Worm (Caenorhabditis elegans) whole organism, mixed stage, embryonic: ENCODE results near the gene F35D11.1.

Experiments used
- M03D4.4 ChIP-seq: sonication (generic microtip); optimal IDR thresholded peaks from 2 replicates; lab custom pipeline; 2017; ENCODE audit warnings: mild to moderate bottlenecking, missing genetic modification characterization, missing compliant biosample characterization
- bed-3 ChIP-seq: fragments of 200-800 bp; sonication (Bioruptor generic); optimal IDR thresholded peaks from 3 replicates; lab custom pipeline; 2018; ENCODE audit warnings: mild to moderate bottlenecking, missing genetic modification characterization, moderate library complexity, missing compliant biosample characterization
- blmp-1 ChIP-seq: fragments of 150-350 bp; optimal IDR thresholded peaks from 2 replicates; lab custom pipeline; 2014; ENCODE audit warnings: missing biosample characterization, missing genetic modification characterization
- ceh-39 ChIP-seq: fragments of 150-350 bp; optimal IDR thresholded peaks from 2 replicates; lab custom pipeline; 2014; ENCODE audit warnings: missing biosample characterization, missing genetic modification characterization
- ceh-43 ChIP-seq: fragments of 200-800 bp; sonication (Bioruptor generic); optimal IDR thresholded peaks from 2 replicates; lab custom pipeline; 2018; ENCODE audit warnings: mild to moderate bottlenecking, missing genetic modification characterization, moderate library complexity, missing compliant biosample characterization
- ces-1 ChIP-seq: fragments of 150-350 bp; optimal IDR thresholded peaks from 2 replicates; lab custom pipeline; 2014; ENCODE audit warnings: missing biosample characterization, missing genetic modification reagents, missing genetic modification characterization
- cnd-1 ChIP-seq: fragments of 200-800 bp; sonication (Bioruptor generic); optimal IDR thresholded peaks from 2 replicates; lab custom pipeline; 2018; ENCODE audit warnings: mild to moderate bottlenecking, missing genetic modification characterization, missing compliant biosample characterization
- drap-1 ChIP-seq: fragments of 200-800 bp; sonication (Bioruptor generic); optimal IDR thresholded peaks from 3 replicates; lab custom pipeline; 2018; ENCODE audit warnings: mild to moderate bottlenecking, missing genetic modification characterization, missing compliant biosample characterization
- elt-1 ChIP-seq: sonication (generic microtip); optimal IDR thresholded peaks from 2 replicates; lab custom pipeline; 2017; ENCODE audit warnings: missing genetic modification characterization, mild to moderate bottlenecking, missing compliant biosample characterization, antibody characterized with exemption, moderate library complexity, borderline replicate concordance; ENCODE audit not compliant: insufficient read depth
- elt-3 ChIP-seq: fragments of 150-350 bp; optimal IDR thresholded peaks from 2 replicates; lab custom pipeline; 2014; ENCODE audit warnings: missing biosample characterization, missing genetic modification characterization
- flh-1 ChIP-seq: fragments of 200-800 bp; sonication (Bioruptor generic); optimal IDR thresholded peaks from 2 replicates; lab custom pipeline; 2018; ENCODE audit warnings: mild to moderate bottlenecking, missing genetic modification characterization, moderate library complexity, missing compliant biosample characterization
- ham-2 ChIP-seq: fragments of 200-800 bp; sonication (Bioruptor generic); optimal IDR thresholded peaks from 2 replicates; lab custom pipeline; 2018; ENCODE audit warnings: mild to moderate bottlenecking, missing genetic modification characterization, missing compliant biosample characterization
- hlh-1 ChIP-seq: fragments of 150-350 bp; optimal IDR thresholded peaks from 2 replicates; lab custom pipeline; 2014; ENCODE audit warnings: missing biosample characterization, missing genetic modification reagents, missing genetic modification characterization
- lin-13 ChIP-seq: fragments of 150-350 bp; optimal IDR thresholded peaks from 2 replicates; lab custom pipeline; 2014; ENCODE audit warnings: missing biosample characterization, missing genetic modification characterization
- lin-32 ChIP-seq: fragments of 200-800 bp; sonication (Bioruptor generic); optimal IDR thresholded peaks from 2 replicates; lab custom pipeline; 2018; ENCODE audit warnings: mild to moderate bottlenecking, missing genetic modification characterization, missing compliant biosample characterization
- lsy-2 ChIP-seq: fragments of 150-350 bp; optimal IDR thresholded peaks from 2 replicates; lab custom pipeline; 2014; ENCODE audit warnings: missing biosample characterization, missing genetic modification characterization
- mep-1 ChIP-seq: fragments of 150-350 bp; optimal IDR thresholded peaks from 2 replicates; lab custom pipeline; 2017; ENCODE audit warnings: missing biosample characterization, missing genetic modification reagents, missing genetic modification characterization, inconsistent platforms
- mls-2 ChIP-seq: sonication (generic microtip); optimal IDR thresholded peaks from 2 replicates; lab custom pipeline; 2016; ENCODE audit warnings: mild to moderate bottlenecking, missing genetic modification characterization, moderate library complexity, missing compliant biosample characterization
- nhr-12 ChIP-seq: fragments of 150-350 bp; optimal IDR thresholded peaks from 2 replicates; lab custom pipeline; 2014; ENCODE audit warnings: missing biosample characterization, missing genetic modification characterization
- nhr-2 ChIP-seq: fragments of 150-350 bp; optimal IDR thresholded peaks from 2 replicates; lab custom pipeline; 2014; ENCODE audit warnings: missing biosample characterization, missing genetic modification characterization
- nhr-237 ChIP-seq: fragments of 150-350 bp; optimal IDR thresholded peaks from 2 replicates; lab custom pipeline; 2014; ENCODE audit warnings: missing biosample characterization, missing genetic modification characterization
- nhr-28 ChIP-seq: fragments of 150-350 bp; optimal IDR thresholded peaks from 2 replicates; lab custom pipeline; 2014; ENCODE audit warnings: missing biosample characterization, missing genetic modification characterization
- nhr-76 ChIP-seq: sonication (generic microtip); optimal IDR thresholded peaks from 2 replicates; lab custom pipeline; 2017; ENCODE audit warnings: missing biosample characterization, missing genetic modification characterization
- pha-4 ChIP-seq: fragments of 150-350 bp; optimal IDR thresholded peaks from 2 replicates; lab custom pipeline; 2018; ENCODE audit warnings: missing biosample characterization, missing genetic modification reagents, missing genetic modification characterization
- sem-2 ChIP-seq: fragments of 200-800 bp; sonication (Bioruptor generic); optimal IDR thresholded peaks from 2 replicates; lab custom pipeline; 2018; ENCODE audit warnings: mild to moderate bottlenecking, missing genetic modification characterization, missing compliant biosample characterization
- snpc-4 ChIP-seq: fragments of 150-350 bp; optimal IDR thresholded peaks from 2 replicates; lab custom pipeline; 2014; ENCODE audit warnings: missing biosample characterization, missing genetic modification characterization
- sptf-1 ChIP-seq: sonication (generic microtip); optimal IDR thresholded peaks from 2 replicates; lab custom pipeline; 2017; ENCODE audit warnings: mild to moderate bottlenecking, missing genetic modification characterization, moderate library complexity, missing compliant biosample characterization
- tbx-8 ChIP-seq: fragments of 200-800 bp; sonication (Bioruptor generic); optimal IDR thresholded peaks from 2 replicates; lab custom pipeline; 2018; ENCODE audit warnings: mild to moderate bottlenecking, missing genetic modification characterization, moderate library complexity, missing compliant biosample characterization
- unc-120 ChIP-seq: sonication (generic microtip); optimal IDR thresholded peaks from 2 replicates; lab custom pipeline; 2017; ENCODE audit warnings: missing genetic modification characterization, missing compliant biosample characterization; ENCODE audit not compliant: poor library complexity, severe bottlenecking
- unc-39 ChIP-seq: fragments of 150-350 bp; optimal IDR thresholded peaks from 2 replicates; lab custom pipeline; 2014; ENCODE audit warnings: missing biosample characterization, missing genetic modification characterization
- zip-8 ChIP-seq: fragments of 150-350 bp; optimal IDR thresholded peaks from 2 replicates; lab custom pipeline; 2014; ENCODE audit warnings: missing biosample characterization, missing genetic modification characterization
- ztf-11 ChIP-seq: fragments of 150-350 bp; optimal IDR thresholded peaks from 2 replicates; lab custom pipeline; 2014; ENCODE audit warnings: missing biosample characterization, missing genetic modification characterization

Gene F35D11.1

DNA sequence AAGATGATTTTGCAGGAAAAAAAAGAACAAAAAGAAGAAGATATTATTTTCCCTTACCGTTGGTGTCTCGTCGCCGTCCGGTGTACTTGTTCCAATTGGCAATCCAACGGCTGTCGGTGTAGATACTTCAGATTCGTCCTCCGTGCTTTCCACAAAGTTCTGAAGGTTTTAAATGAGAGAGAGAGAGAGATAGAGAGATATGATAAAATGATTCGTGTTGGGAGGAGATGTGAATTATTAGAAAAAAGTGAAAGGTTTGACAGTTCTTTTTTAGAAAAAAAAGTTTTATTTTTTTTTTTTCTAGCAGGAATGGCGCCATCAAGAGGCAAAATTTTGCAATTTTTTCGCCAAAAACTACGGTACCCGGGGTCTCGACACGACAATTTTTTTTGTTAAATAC lies 26.4 kb upstream of the F35D11.1 start:
- TF ChIP-seq hlh-1 (no peak), ham-2 (GFP tag; lab: Kevin White, UChicago) (no peak), ces-1 (GFP tag; lab: Kevin White, UChicago) (no peak), unc-120 (tag; lab: Kevin White, UChicago) (no peak), lsy-2 (tag; lab: Kevin White, UChicago) (no peak), unc-39 (tag; lab: Kevin White, UChicago) (no peak), elt-3 (tag; lab: Kevin White, UChicago) (no peak), blmp-1 (tag; lab: Kevin White, UChicago) (no peak), nhr-237 (tag; lab: Kevin White, UChicago) (no peak), nhr-76 (tag; lab: Kevin White, UChicago) (no peak), nhr-28 (no peak), elt-1 (tag; lab: Kevin White, UChicago) (no peak), bed-3 (GFP tag; lab: Kevin White, UChicago) (no peak), drap-1 (GFP tag; lab: Kevin White, UChicago) (no peak)

DNA sequence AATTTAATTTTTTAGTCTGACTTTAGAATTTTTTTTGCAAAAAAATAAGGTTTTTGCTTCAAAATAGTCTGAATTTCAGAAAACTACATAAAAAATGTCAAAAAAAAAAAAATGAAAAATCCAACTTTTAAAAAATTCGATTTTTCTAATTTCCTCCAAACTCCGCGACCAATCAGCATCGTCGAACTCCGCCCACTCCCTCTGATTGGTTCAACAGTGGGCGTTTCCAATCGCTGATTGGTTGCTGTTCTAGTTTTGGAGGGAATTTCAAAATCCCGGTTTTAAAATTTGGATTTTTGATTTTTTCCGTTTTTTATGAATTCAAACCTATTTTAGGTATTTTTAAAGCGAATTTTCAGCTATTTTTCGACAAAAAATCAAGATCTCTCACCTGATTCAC lies 25.9 kb upstream of the F35D11.1 start:
- TF ChIP-seq nhr-12 (no peak), bed-3 (GFP tag; lab: Kevin White, UChicago) (no peak), snpc-4 (tag; lab: Kevin White, UChicago) (no peak), cnd-1 (tag; lab: Kevin White, UChicago) (no peak), ceh-39 (tag; lab: Kevin White, UChicago) (no peak), elt-3 (tag; lab: Kevin White, UChicago) (no peak), lsy-2 (tag; lab: Kevin White, UChicago) (no peak), sem-2 (GFP tag; lab: Kevin White, UChicago) (no peak), unc-120 (tag; lab: Kevin White, UChicago) (no peak), nhr-2 (tag; lab: Kevin White, UChicago) (no peak), drap-1 (GFP tag; lab: Kevin White, UChicago) (no peak), nhr-28 (no peak), zip-8 (tag; lab: Kevin White, UChicago) (no peak), lin-13 (no peak), ces-1 (GFP tag; lab: Kevin White, UChicago) (no peak), tbx-8 (GFP tag; lab: Kevin White, UChicago) (no peak), M03D4.4 (tag; lab: Kevin White, UChicago) (no peak), ham-2 (GFP tag; lab: Kevin White, UChicago) (no peak)

DNA sequence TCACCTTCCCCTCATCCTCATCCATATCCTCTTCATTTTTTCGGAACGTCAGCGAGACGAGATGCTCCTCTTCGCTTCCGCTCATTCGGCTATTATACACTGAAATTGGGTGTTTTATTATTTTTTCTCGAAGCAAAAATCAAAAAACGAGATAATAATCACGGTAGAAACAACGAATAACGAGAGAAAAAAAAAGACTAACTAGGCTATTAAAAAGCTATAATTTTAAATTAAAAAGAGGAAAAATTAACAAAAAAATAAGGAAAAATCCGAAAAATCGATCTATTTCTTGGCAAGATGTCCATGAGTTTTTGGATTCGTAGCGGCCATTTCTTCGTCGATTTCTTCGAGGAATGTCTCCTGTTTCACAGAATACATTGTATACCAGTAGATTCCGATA lies 25.4 kb upstream of the F35D11.1 start, which contains the start of gene ipla-1:
ipla-1 (minus strand) TSS at position 101 of the 400 bp plus-strand sequence.
- no peak for TF ChIP-seq nhr-2 (tag; lab: Kevin White, UChicago)
- no peak for TF ChIP-seq nhr-237 (tag; lab: Kevin White, UChicago)
- no peak for TF ChIP-seq nhr-28
- no peak for TF ChIP-seq cnd-1 (tag; lab: Kevin White, UChicago)
- TF ChIP-seq lsy-2 (tag; lab: Kevin White, UChicago) = no peak
- no peak for TF ChIP-seq tbx-8 (GFP tag; lab: Kevin White, UChicago)
- no peak for TF ChIP-seq unc-120 (tag; lab: Kevin White, UChicago)
- no peak for TF ChIP-seq lin-13
- TF ChIP-seq ztf-11 (tag; lab: Kevin White, UChicago) = no peak
- TF ChIP-seq snpc-4 (tag; lab: Kevin White, UChicago) = no peak
- no peak for TF ChIP-seq lin-32 (GFP tag; lab: Kevin White, UChicago)
- no peak for TF ChIP-seq blmp-1 (tag; lab: Kevin White, UChicago)
- no peak for TF ChIP-seq mls-2
- TF ChIP-seq M03D4.4 (tag; lab: Kevin White, UChicago) = no peak
- no peak for TF ChIP-seq unc-39 (tag; lab: Kevin White, UChicago)
- TF ChIP-seq ham-2 (GFP tag; lab: Kevin White, UChicago) = no peak
- TF ChIP-seq ceh-39 (tag; lab: Kevin White, UChicago) = no peak

DNA sequence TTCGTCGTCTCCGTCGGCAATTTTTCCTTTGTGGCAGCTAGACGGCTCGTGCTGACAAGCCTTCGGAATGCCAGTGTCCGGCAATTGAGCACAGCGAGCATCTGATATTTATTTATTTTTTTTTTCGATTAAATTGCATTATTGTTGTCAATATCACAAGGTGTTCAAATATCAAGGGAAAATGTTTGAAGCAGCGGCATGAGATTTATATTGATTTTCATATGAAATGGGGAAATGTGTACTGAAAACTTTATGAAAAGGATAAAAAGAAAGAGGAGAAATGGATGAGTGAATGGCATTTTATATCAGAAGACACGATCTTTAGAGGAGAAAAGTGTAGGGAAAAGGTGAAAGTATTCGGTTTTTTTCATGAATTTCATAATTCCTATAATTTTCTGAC lies 24.2 kb upstream of the F35D11.1 start, which contains the start of gene coa-3:
coa-3 (minus strand) TSS at position 101 of the 400 bp plus-strand sequence.
- TF ChIP-seq ztf-11 (tag; lab: Kevin White, UChicago) (no peak), lsy-2 (tag; lab: Kevin White, UChicago) (no peak), nhr-2 (tag; lab: Kevin White, UChicago) (no peak), cnd-1 (tag; lab: Kevin White, UChicago) (no peak), zip-8 (tag; lab: Kevin White, UChicago) (no peak), hlh-1 (no peak), M03D4.4 (tag; lab: Kevin White, UChicago) (no peak)

DNA sequence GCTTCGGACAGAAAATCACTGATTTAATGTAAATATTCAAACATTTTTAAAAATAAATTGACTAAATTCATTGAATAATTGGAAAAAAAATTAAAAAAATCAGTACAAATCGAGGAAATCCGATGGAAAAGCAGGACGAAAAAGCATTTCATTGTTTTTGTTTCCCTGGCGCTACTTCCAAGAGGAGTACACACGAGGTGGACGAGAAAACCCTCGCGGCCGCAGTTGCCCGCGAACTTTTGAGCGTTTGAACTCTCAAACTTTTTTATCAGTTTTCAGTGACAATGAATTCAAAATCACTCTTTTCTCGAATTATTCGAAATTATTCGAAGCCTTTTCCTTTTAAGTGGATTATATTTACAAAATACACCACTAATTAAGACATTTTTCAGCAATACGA lies 23.7 kb upstream of the F35D11.1 start, which contains the start of gene F35D11.4:
F35D11.4 (plus strand) TSS at position 393 of the 400 bp plus-strand sequence.
- TF ChIP-seq elt-1 (tag; lab: Kevin White, UChicago) (no peak), M03D4.4 (tag; lab: Kevin White, UChicago) (no peak), cnd-1 (tag; lab: Kevin White, UChicago) (no peak), ceh-43 (GFP tag; lab: Kevin White, UChicago) (no peak), lin-13 (peak; percentile 34), sem-2 (GFP tag; lab: Kevin White, UChicago) (no peak), snpc-4 (tag; lab: Kevin White, UChicago) (no peak), nhr-2 (tag; lab: Kevin White, UChicago) (no peak), unc-120 (tag; lab: Kevin White, UChicago) (no peak), mls-2 (no peak), sptf-1 (tag; lab: Kevin White, UChicago) (peak; percentile 43), nhr-237 (tag; lab: Kevin White, UChicago) (no peak), nhr-28 (no peak), mep-1 (tag; lab: Kevin White, UChicago) (peak; percentile 17), tbx-8 (GFP tag; lab: Kevin White, UChicago) (no peak), ceh-39 (tag; lab: Kevin White, UChicago) (no peak), ztf-11 (tag; lab: Kevin White, UChicago) (no peak), blmp-1 (tag; lab: Kevin White, UChicago) (no peak), lsy-2 (tag; lab: Kevin White, UChicago) (peak; percentile 20), flh-1 (GFP tag; lab: Kevin White, UChicago) (no peak), nhr-76 (tag; lab: Kevin White, UChicago) (no peak), elt-3 (tag; lab: Kevin White, UChicago) (no peak), bed-3 (GFP tag; lab: Kevin White, UChicago) (no peak), pha-4 (tag; lab: Kevin White, UChicago) (no peak), lin-32 (GFP tag; lab: Kevin White, UChicago) (no peak)
- TF ChIP-seq, all 35 proteins: peak for 4
